Fruit fly (Drosophila melanogaster) whole organism, embryonic: ENCODE results near the gene Fic.

Source experiments
- Antp ChIP-seq: fragments of 200-800 bp; sonication (Bioruptor generic); optimal IDR thresholded peaks from 3 replicates; lab custom pipeline; 2016; ENCODE audit warnings: missing biosample characterization, missing genetic modification characterization
- Atf6 ChIP-seq: fragments of 200-800 bp; sonication (Bioruptor generic); IDR thresholded peaks from 2 replicates; pipeline ENCODE4 v1.3.6; 2022; ENCODE audit warnings: missing biosample characterization, missing genetic modification characterization
- CG1024 ChIP-seq: fragments of 200-800 bp; sonication (Bioruptor generic); IDR thresholded peaks from 2 replicates; pipeline ENCODE4 v1.3.6; 2022; ENCODE audit warnings: missing biosample characterization, missing genetic modification characterization
- CG10543 ChIP-seq: fragments of 200-800 bp; sonication (Bioruptor generic); optimal IDR thresholded peaks from 3 replicates; lab custom pipeline; 2017; ENCODE audit warnings: missing biosample characterization, mild to moderate bottlenecking, missing genetic modification characterization, moderate library complexity
- CG12391 ChIP-seq: fragments of 200-800 bp; sonication (Bioruptor generic); optimal IDR thresholded peaks from 3 replicates; lab custom pipeline; 2018; ENCODE audit warnings: missing biosample characterization, mild to moderate bottlenecking, missing genetic modification characterization, moderate library complexity
- CG15479 ChIP-seq: fragments of 200-800 bp; sonication (Bioruptor generic); optimal IDR thresholded peaks from 3 replicates; lab custom pipeline; 2019; ENCODE audit warnings: missing biosample characterization, mild to moderate bottlenecking, missing genetic modification characterization, moderate library complexity
- CG16863 ChIP-seq: fragments of 200-800 bp; sonication (Bioruptor generic); optimal IDR thresholded peaks from 3 replicates; lab custom pipeline; 2016; ENCODE audit warnings: missing biosample characterization, missing genetic modification characterization
- CG2199 ChIP-seq: fragments of 200-800 bp; sonication (Bioruptor generic); IDR thresholded peaks from 3 replicates; pipeline ENCODE4 v1.3.6; 2022; ENCODE audit warnings: missing biosample characterization, missing genetic modification characterization
- CG3065 ChIP-seq: fragments of 200-800 bp; sonication (Bioruptor generic); optimal IDR thresholded peaks from 2 replicates; lab custom pipeline; 2016; ENCODE audit warnings: missing biosample characterization, missing genetic modification characterization
- CG31365 ChIP-seq: fragments of 200-800 bp; sonication (Bioruptor generic); optimal IDR thresholded peaks from 2 replicates; lab custom pipeline; 2018; ENCODE audit warnings: missing biosample characterization, mild to moderate bottlenecking, missing genetic modification characterization
- CG3847 ChIP-seq: fragments of 200-800 bp; sonication (Bioruptor generic); IDR thresholded peaks from 2 replicates; pipeline ENCODE4 v1.3.6; 2022; ENCODE audit warnings: missing biosample characterization, missing genetic modification characterization
- CG42726 ChIP-seq: fragments of 200-800 bp; sonication (Bioruptor generic); IDR thresholded peaks from 2 replicates; pipeline ENCODE4 v1.3.6; 2022; ENCODE audit warnings: missing biosample characterization, missing genetic modification characterization; ENCODE audit not compliant: partially characterized antibody
- CG4282 ChIP-seq: fragments of 200-800 bp; sonication (Bioruptor generic); optimal IDR thresholded peaks from 2 replicates; lab custom pipeline; 2016; ENCODE audit warnings: missing biosample characterization, missing genetic modification characterization
- CG4424 ChIP-seq: fragments of 200-800 bp; sonication (Bioruptor generic); optimal IDR thresholded peaks from 3 replicates; lab custom pipeline; 2016; ENCODE audit warnings: missing biosample characterization, missing genetic modification characterization
- CG7987 ChIP-seq: fragments of 200-800 bp; sonication (Bioruptor generic); optimal IDR thresholded peaks from 2 replicates; lab custom pipeline; 2018; ENCODE audit warnings: missing biosample characterization, mild to moderate bottlenecking, missing genetic modification characterization, moderate library complexity
- CG8359 ChIP-seq: fragments of 200-800 bp; sonication (Bioruptor generic); optimal IDR thresholded peaks from 2 replicates; lab custom pipeline; 2017; ENCODE audit warnings: missing biosample characterization, mild to moderate bottlenecking, missing genetic modification characterization, borderline replicate concordance
- CG8924 ChIP-seq: fragments of 200-800 bp; optimal IDR thresholded peaks from 3 replicates; lab custom pipeline; 2019; ENCODE audit warnings: missing biosample characterization, mild to moderate bottlenecking, missing genetic modification characterization, moderate library complexity
- CG9437 ChIP-seq: fragments of 200-800 bp; sonication (Bioruptor generic); optimal IDR thresholded peaks from 2 replicates; lab custom pipeline; 2018; ENCODE audit warnings: missing biosample characterization, mild to moderate bottlenecking, missing genetic modification characterization
- CG9932 ChIP-seq: fragments of 200-800 bp; sonication (Bioruptor generic); IDR thresholded peaks from 2 replicates; pipeline ENCODE4 v1.3.6; 2022; ENCODE audit warnings: missing biosample characterization, missing genetic modification characterization
- Deaf1 ChIP-seq: fragments of 200-800 bp; optimal IDR thresholded peaks from 3 replicates; lab custom pipeline; 2019; ENCODE audit warnings: missing biosample characterization, mild to moderate bottlenecking, missing genetic modification characterization, moderate library complexity
- ERR ChIP-seq: fragments of 200-800 bp; sonication (Bioruptor generic); optimal IDR thresholded peaks from 2 replicates; lab custom pipeline; 2016; ENCODE audit warnings: missing biosample characterization, missing genetic modification characterization
- Eip74EF ChIP-seq, 2 experiments: fragments of 200-800 bp in 1 of 2; fragments of >200 bp in 1 of 2; sonication (Bioruptor generic) in 1 of 2; optimal IDR thresholded peaks; 2 replicates each; lab custom pipeline; 2017 to 2019; ENCODE audit warnings: missing biosample characterization in 2 of 2, missing genetic modification characterization in 2 of 2, mild to moderate bottlenecking in 1 of 2, moderate library complexity in 1 of 2
- Elba2 ChIP-seq: fragments of 200-800 bp; sonication (Bioruptor generic); optimal IDR thresholded peaks from 3 replicates; lab custom pipeline; 2016; ENCODE audit warnings: missing biosample characterization, missing genetic modification characterization
- Ets97D ChIP-seq: fragments of 200-800 bp; sonication (Bioruptor generic); optimal IDR thresholded peaks from 3 replicates; lab custom pipeline; 2016; ENCODE audit warnings: missing biosample characterization, missing genetic modification characterization
- Lpt ChIP-seq: fragments of >200 bp; optimal IDR thresholded peaks from 2 replicates; lab custom pipeline; 2018; ENCODE audit warnings: missing biosample characterization, missing genetic modification characterization
- Myb ChIP-seq: fragments of 200-800 bp; sonication (Bioruptor generic); optimal IDR thresholded peaks from 2 replicates; lab custom pipeline; 2016; ENCODE audit warnings: missing biosample characterization, missing genetic modification characterization
- Stat92E ChIP-seq, 3 experiments: fragments of >200 bp in 2 of 3; fragments of 200-800 bp in 1 of 3; sonication (Bioruptor generic) in 1 of 3; optimal IDR thresholded peaks; 2 replicates each; lab custom pipeline; 2017 to 2019; ENCODE audit warnings: missing biosample characterization in 3 of 3, missing genetic modification characterization in 3 of 3, mild to moderate bottlenecking in 1 of 3, moderate library complexity in 1 of 3
- abd-A ChIP-seq: fragments of 200-800 bp; sonication (Bioruptor generic); optimal IDR thresholded peaks from 3 replicates; lab custom pipeline; 2019; ENCODE audit warnings: missing biosample characterization, mild to moderate bottlenecking, missing genetic modification characterization, moderate library complexity
- amos ChIP-seq: fragments of 200-800 bp; sonication (Bioruptor generic); IDR thresholded peaks from 2 replicates; pipeline ENCODE4 v1.3.6; 2022; ENCODE audit warnings: missing biosample characterization, missing genetic modification characterization; ENCODE audit not compliant: partially characterized antibody
- ash1 ChIP-seq: fragments of 200-800 bp; sonication (Bioruptor generic); optimal IDR thresholded peaks from 2 replicates; lab custom pipeline; 2018; ENCODE audit warnings: missing biosample characterization, mild to moderate bottlenecking, missing genetic modification characterization
- cg ChIP-seq: fragments of 200-800 bp; sonication (Bioruptor generic); optimal IDR thresholded peaks from 3 replicates; lab custom pipeline; 2019; ENCODE audit warnings: missing biosample characterization, mild to moderate bottlenecking, missing genetic modification characterization, moderate library complexity
- chinmo ChIP-seq: fragments of 200-800 bp; sonication (Bioruptor generic); IDR thresholded peaks from 4 replicates; pipeline ENCODE4 v1.3.6; 2022; ENCODE audit warnings: missing biosample characterization, missing genetic modification characterization; ENCODE audit not compliant: partially characterized antibody
- ci ChIP-seq: fragments of 200-800 bp; sonication (Bioruptor generic); IDR thresholded peaks from 3 replicates; pipeline ENCODE4 v1.3.6; 2022; ENCODE audit warnings: missing biosample characterization, missing genetic modification characterization
- croc ChIP-seq: fragments of 200-800 bp; sonication (Bioruptor generic); conservative IDR thresholded peaks from 3 replicates; pipeline ENCODE4 v1.3.6; 2022; ENCODE audit warnings: missing biosample characterization, missing genetic modification characterization
- en ChIP-seq: fragments of 200-800 bp; sonication (Bioruptor generic); optimal IDR thresholded peaks from 2 replicates; lab custom pipeline; 2016; ENCODE audit warnings: missing biosample characterization, missing genetic modification characterization
- ftz-f1 ChIP-seq: fragments of 200-800 bp; sonication (Bioruptor generic); optimal IDR thresholded peaks from 2 replicates; lab custom pipeline; 2016; ENCODE audit warnings: missing biosample characterization, missing genetic modification characterization
- gsb-n ChIP-seq: fragments of 200-800 bp; sonication (Bioruptor generic); optimal IDR thresholded peaks from 3 replicates; lab custom pipeline; 2018; ENCODE audit warnings: missing biosample characterization, mild to moderate bottlenecking, missing genetic modification characterization
- jing ChIP-seq: fragments of 200-800 bp; sonication (Bioruptor generic); optimal IDR thresholded peaks from 2 replicates; lab custom pipeline; 2018; ENCODE audit warnings: missing biosample characterization, mild to moderate bottlenecking, missing genetic modification characterization
- kni ChIP-seq: fragments of 200-800 bp; sonication (Bioruptor generic); optimal IDR thresholded peaks from 3 replicates; lab custom pipeline; 2017; ENCODE audit warnings: mild to moderate bottlenecking, missing biosample characterization, missing genetic modification reagents, missing genetic modification characterization
- lab ChIP-seq: fragments of 200-800 bp; sonication (Bioruptor generic); optimal IDR thresholded peaks from 3 replicates; lab custom pipeline; 2017; ENCODE audit warnings: missing biosample characterization, missing genetic modification characterization, mild to moderate bottlenecking, moderate library complexity, missing genetic modification reagents
- lov ChIP-seq, 2 experiments: fragments of 200-800 bp in 1 of 2; fragments of >200 bp in 1 of 2; sonication (Bioruptor generic) in 1 of 2; IDR thresholded peaks in 1 of 2; optimal IDR thresholded peaks in 1 of 2; 2 replicates in 1 of 2; 3 replicates in 1 of 2; pipeline versions ENCODE4 v1.3.6 to Lab custom; 2017 to 2022; ENCODE audit warnings: missing biosample characterization in 1 of 2, missing genetic modification characterization in 1 of 2
- nau ChIP-seq: fragments of 200-800 bp; sonication (Bioruptor generic); optimal IDR thresholded peaks from 3 replicates; lab custom pipeline; 2017; ENCODE audit warnings: missing biosample characterization, mild to moderate bottlenecking, missing genetic modification characterization, missing genetic modification reagents
- nerfin-1 ChIP-seq: fragments of 200-800 bp; sonication (Bioruptor generic); optimal IDR thresholded peaks from 3 replicates; lab custom pipeline; 2019; ENCODE audit warnings: missing biosample characterization, mild to moderate bottlenecking, missing genetic modification characterization, moderate library complexity
- pho ChIP-seq: fragments of 200-800 bp; sonication (Bioruptor generic); optimal IDR thresholded peaks from 2 replicates; lab custom pipeline; 2016; ENCODE audit warnings: missing biosample characterization, missing genetic modification characterization
- pnt ChIP-seq: fragments of 200-800 bp; sonication (Bioruptor generic); optimal IDR thresholded peaks from 3 replicates; lab custom pipeline; 2016; ENCODE audit warnings: missing biosample characterization, missing genetic modification characterization
- ssp ChIP-seq: fragments of 200-800 bp; sonication (Bioruptor generic); IDR thresholded peaks from 2 replicates; pipeline ENCODE4 v1.3.6; 2022; ENCODE audit warnings: missing biosample characterization, missing genetic modification characterization
- tll ChIP-seq, 2 experiments: fragments of 200-800 bp in 1 of 2; fragments of >200 bp in 1 of 2; sonication (Bioruptor generic) in 1 of 2; optimal IDR thresholded peaks; 2 replicates each; lab custom pipeline; 2017 to 2019; ENCODE audit warnings: missing biosample characterization in 2 of 2, missing genetic modification characterization in 2 of 2, mild to moderate bottlenecking in 1 of 2, moderate library complexity in 1 of 2

Fic gene

dm6 chr2L:6455032-6455954 is 31.2 kb downstream of the Fic start, which contains the start of gene retm (continued):
- TF ChIP-seq Ets97D (GFP tag; lab: Kevin White, UChicago) (no peak), gsb-n (tag; lab: Kevin White, UChicago) (no peak), CG15479 (GFP tag; lab: Kevin White, UChicago) (peak; percentile 91), amos (GFP tag; lab: Robert Waterston, UW) (no peak; the same call in 1 of the 2 replicates), abd-A (tag; lab: Kevin White, UChicago) (no peak), ERR (GFP tag; lab: Kevin White, UChicago) (no peak), nerfin-1 (tag; lab: Kevin White, UChicago) (peak; percentile 48), Elba2 (peak; percentile 27), CG3847 (GFP tag; lab: Robert Waterston, UW) (no peak), CG7987 (GFP tag; lab: Kevin White, UChicago) (peak; percentile 30), CG12391 (tag; lab: Kevin White, UChicago) (peak; percentile 8), ssp (GFP tag; lab: Robert Waterston, UW) (peak; percentile 91), ftz-f1 (GFP tag; lab: Kevin White, UChicago) (peak; percentile 92), en (no peak), CG4424 (GFP tag; lab: Kevin White, UChicago) (no peak), CG4282 (GFP tag; lab: Kevin White, UChicago) (no peak), Atf6 (no peak), CG10543 (peak; percentile 53), CG31365 (tag; lab: Kevin White, UChicago) (no peak), croc (GFP tag; lab: Robert Waterston, UW) (no peak), ci (GFP tag; lab: Robert Waterston, UW) (peak; percentile 45; the same call in 1 of the 3 replicates), CG3065 (GFP tag; lab: Kevin White, UChicago) (peak; percentile 43), CG9437 (GFP tag; lab: Kevin White, UChicago) (no peak), CG8359 (GFP tag; lab: Kevin White, UChicago) (no peak), chinmo (GFP tag; lab: Robert Waterston, UW) (peak; percentile 96), lov (optimal IDR thresholded peaks at IDR 0.05; lab: Kevin White, UChicago) (peak; percentile 22), lov (GFP tag; IDR thresholded peaks at IDR 0.05; lab: Robert Waterston, UW) (no peak), CG2199 (GFP tag; lab: Robert Waterston, UW) (0 out of 3 replicates have a peak, but pooled peaks have one; percentile 19), tll (GFP tag; optimal IDR thresholded peaks at IDR 0.05; lab: Kevin White, UChicago) (no peak), jing (GFP tag; lab: Kevin White, UChicago) (no peak), CG16863 (GFP tag; lab: Kevin White, UChicago) (no peak), Antp (GFP tag; lab: Kevin White, UChicago) (no peak), Myb (GFP tag; lab: Kevin White, UChicago) (no peak), pnt (no peak), nau (GFP tag; lab: Kevin White, UChicago) (no peak), lab (GFP tag; lab: Kevin White, UChicago) (peak; percentile 54), Deaf1 (tag; lab: Kevin White, UChicago) (no peak), Stat92E (GFP tag; optimal IDR thresholded peaks at IDR 0.05; lab: Kevin White, UChicago) (no peak), ash1 (no peak), kni (GFP tag; lab: Kevin White, UChicago) (peak; percentile 28), CG8924 (tag; lab: Kevin White, UChicago) (peak; percentile 68), cg (peak; percentile 90), CG1024 (GFP tag; lab: Robert Waterston, UW) (0 out of 2 replicates have a peak, but pooled peaks have one; percentile 23), CG9932 (GFP tag; lab: Robert Waterston, UW) (no peak), pho (GFP tag; lab: Kevin White, UChicago) (no peak), CG42726 (GFP tag; lab: Robert Waterston, UW) (no peak), Lpt (GFP tag; lab: Kevin White, UChicago) (no peak), Eip74EF (GFP tag; optimal IDR thresholded peaks at IDR 0.05; lab: Kevin White, UChicago) (no peak)
